Fruit fly (Drosophila melanogaster) whole organism, adult: ENCODE data around the gene CG13829.

Experiments used
- CG11617 ChIP-seq: fragments of 200-800 bp; sonication (Bioruptor generic); optimal IDR thresholded peaks from 2 replicates; lab custom pipeline; 2017; ENCODE audit warnings: mild to moderate bottlenecking, missing biosample characterization, missing genetic modification reagents, missing genetic modification characterization
- CG12768 ChIP-seq: fragments of 200-800 bp; sonication (Bioruptor generic); optimal IDR thresholded peaks from 2 replicates; lab custom pipeline; 2017; ENCODE audit warnings: missing biosample characterization, missing genetic modification characterization, mild to moderate bottlenecking, moderate library complexity, missing genetic modification reagents
- CG14711 ChIP-seq: fragments of 200-800 bp; sonication (Bioruptor generic); optimal IDR thresholded peaks from 2 replicates; lab custom pipeline; 2018; ENCODE audit warnings: missing biosample characterization, mild to moderate bottlenecking, missing genetic modification characterization, moderate library complexity
- CG1620 ChIP-seq: fragments of 200-800 bp; sonication (Bioruptor generic); optimal IDR thresholded peaks from 2 replicates; lab custom pipeline; 2016; ENCODE audit warnings: missing biosample characterization, missing genetic modification characterization
- CG33017 ChIP-seq: fragments of 200-800 bp; sonication (Bioruptor generic); optimal IDR thresholded peaks from 2 replicates; lab custom pipeline; 2018; ENCODE audit warnings: missing biosample characterization, mild to moderate bottlenecking, missing genetic modification characterization, moderate library complexity
- CG5204 ChIP-seq: fragments of 200-800 bp; sonication (Bioruptor generic); optimal IDR thresholded peaks from 2 replicates; lab custom pipeline; 2016; ENCODE audit warnings: missing biosample characterization, missing genetic modification characterization
- CG7045 ChIP-seq: fragments of 200-800 bp; sonication (Bioruptor generic); optimal IDR thresholded peaks from 2 replicates; lab custom pipeline; 2017; ENCODE audit warnings: missing biosample characterization, mild to moderate bottlenecking, missing genetic modification characterization
- CG7101 ChIP-seq: fragments of 200-800 bp; sonication (Bioruptor generic); optimal IDR thresholded peaks from 2 replicates; lab custom pipeline; 2018; ENCODE audit warnings: missing biosample characterization, mild to moderate bottlenecking, missing genetic modification characterization, moderate library complexity
- Clk ChIP-seq: fragments of 200-800 bp; sonication (Bioruptor generic); optimal IDR thresholded peaks from 2 replicates; lab custom pipeline; 2017; ENCODE audit warnings: missing biosample characterization, missing genetic modification characterization
- Crg-1 ChIP-seq: fragments of 200-800 bp; sonication (Bioruptor generic); optimal IDR thresholded peaks from 2 replicates; lab custom pipeline; 2016; ENCODE audit warnings: missing biosample characterization, missing genetic modification characterization
- Hr96 ChIP-seq: fragments of 200-800 bp; sonication (Bioruptor generic); optimal IDR thresholded peaks from 2 replicates; lab custom pipeline; 2016; ENCODE audit warnings: missing biosample characterization, missing genetic modification characterization
- Mnt ChIP-seq: fragments of 200-800 bp; sonication (Bioruptor generic); optimal IDR thresholded peaks from 2 replicates; lab custom pipeline; 2016; ENCODE audit warnings: missing biosample characterization, mild to moderate bottlenecking, missing genetic modification characterization
- bab1 ChIP-seq: fragments of 200-800 bp; sonication (Bioruptor generic); optimal IDR thresholded peaks from 3 replicates; lab custom pipeline; 2019; ENCODE audit warnings: missing biosample characterization, mild to moderate bottlenecking, missing genetic modification characterization, moderate library complexity
- cic ChIP-seq: fragments of 200-800 bp; sonication (Bioruptor generic); optimal IDR thresholded peaks from 2 replicates; lab custom pipeline; 2017; ENCODE audit warnings: missing biosample characterization, mild to moderate bottlenecking, missing genetic modification characterization, moderate library complexity
- cnc ChIP-seq, 2 experiments: fragments of >200 bp; optimal IDR thresholded peaks; 2 replicates each; lab custom pipeline; 2017
- ovo ChIP-seq: fragments of 200-800 bp; sonication (Bioruptor generic); optimal IDR thresholded peaks from 2 replicates; lab custom pipeline; 2016; ENCODE audit warnings: missing biosample characterization, missing genetic modification characterization
- pad ChIP-seq: fragments of 200-800 bp; sonication (Bioruptor generic); optimal IDR thresholded peaks from 3 replicates; lab custom pipeline; 2017; ENCODE audit warnings: missing biosample characterization, missing genetic modification characterization, mild to moderate bottlenecking, moderate library complexity, missing genetic modification reagents
- toe ChIP-seq: fragments of 200-800 bp; sonication (Bioruptor generic); optimal IDR thresholded peaks from 2 replicates; lab custom pipeline; 2016; ENCODE audit warnings: missing biosample characterization, missing genetic modification characterization

The CG13829 gene

dm6 chr3R:23130181-23130580 is 31.0 kb downstream of the CG13829 start:
- TF ChIP-seq bab1 (GFP tag; lab: Kevin White, UChicago), result no peak
- no peak for TF ChIP-seq Mnt (GFP tag; lab: Kevin White, UChicago)
- TF ChIP-seq toe (GFP tag; lab: Kevin White, UChicago), result no peak
- no peak for TF ChIP-seq Clk (GFP tag; lab: Kevin White, UChicago)
- no peak for TF ChIP-seq CG14711
- TF ChIP-seq cnc (optimal IDR thresholded peaks at IDR 0.05; lab: Kevin White, UChicago), result no peak

DNA sequence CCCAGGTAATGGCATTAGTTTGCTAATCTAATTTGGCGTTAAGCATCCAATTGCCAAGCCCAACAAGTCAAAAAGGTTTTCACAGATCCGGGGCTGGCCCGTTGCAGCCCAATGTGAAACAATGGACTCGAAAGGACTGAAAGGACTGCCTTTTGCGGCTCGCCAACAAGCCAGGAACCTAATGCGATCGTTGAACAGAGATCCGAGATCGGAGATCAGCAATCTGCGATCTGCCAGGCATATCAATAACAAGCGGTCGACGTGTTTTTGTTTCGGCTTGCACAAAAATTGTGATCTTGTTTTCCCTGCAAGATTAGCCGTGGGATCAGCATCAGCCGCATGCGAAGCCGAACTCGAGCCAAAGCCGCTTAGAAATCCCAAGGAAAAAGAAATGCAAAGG is 31.5 kb downstream of the CG13829 start:
- no peak for TF ChIP-seq cic
- no peak for TF ChIP-seq CG1620 (GFP tag; lab: Kevin White, UChicago)
- no peak for TF ChIP-seq CG11617 (GFP tag; lab: Kevin White, UChicago)
- no peak for TF ChIP-seq toe (GFP tag; lab: Kevin White, UChicago)
- no peak for TF ChIP-seq CG14711
- TF ChIP-seq CG33017 (tag; lab: Kevin White, UChicago), result no peak

DNA sequence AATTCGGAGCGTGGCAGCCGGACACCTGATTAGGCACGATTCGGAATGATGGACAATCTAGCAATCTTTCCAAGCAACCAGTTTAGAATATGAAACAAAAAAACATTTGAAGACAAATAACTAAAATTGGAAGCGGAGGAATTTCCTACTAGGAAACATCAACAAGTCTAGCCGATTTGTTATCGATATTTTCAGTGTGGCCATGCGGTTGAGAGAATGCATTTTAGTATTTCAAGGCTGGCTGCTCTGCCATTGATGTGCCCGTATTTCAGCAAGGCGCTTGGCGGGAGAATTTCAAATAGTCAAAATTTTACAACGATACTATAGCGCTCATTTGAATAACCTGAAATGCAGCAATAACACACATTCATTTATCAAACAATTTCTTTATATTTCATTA is 33.3 kb downstream of the CG13829 start, which contains the start of gene CG31457:
CG31457 (minus strand) TSS at position 186 of the 400 bp plus-strand sequence.
- TF ChIP-seq CG14711, result no peak
- TF ChIP-seq bab1 (GFP tag; lab: Kevin White, UChicago), result peak; percentile 49

DNA sequence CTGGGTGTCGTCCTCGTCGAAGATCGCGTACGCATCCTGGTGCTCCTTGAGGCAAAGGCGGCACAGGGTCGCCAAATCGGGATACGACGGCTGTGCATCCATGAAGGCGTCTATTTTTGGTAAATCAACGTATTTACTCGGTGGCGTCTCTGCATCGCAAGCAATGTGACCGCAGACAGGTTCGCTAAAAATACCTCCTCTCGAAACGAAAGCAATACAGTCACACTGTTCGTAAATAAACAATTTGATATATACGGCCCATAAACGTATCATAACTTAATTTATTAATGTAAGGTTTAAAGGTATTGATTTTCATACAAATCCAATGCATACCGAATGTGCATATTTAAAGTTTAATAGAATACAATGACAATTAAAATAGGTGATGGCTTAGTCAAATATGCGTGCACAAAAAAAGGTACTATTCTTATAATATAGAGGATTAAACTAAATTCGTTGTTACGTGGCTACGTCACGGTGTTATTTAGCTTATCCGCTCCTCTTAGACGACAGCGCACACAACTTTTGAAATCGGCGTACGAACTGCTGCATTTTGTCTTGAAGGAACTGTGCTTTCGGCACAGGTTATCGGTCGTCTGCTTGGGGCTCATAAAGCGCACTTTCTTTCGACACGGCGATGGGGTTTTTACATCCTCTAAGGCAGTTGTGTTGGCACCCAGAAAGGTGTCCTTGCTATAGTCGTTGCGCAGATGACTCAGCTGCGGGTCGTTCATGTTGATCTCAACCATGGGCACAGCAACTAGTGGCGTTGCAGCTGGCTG is 34.7 kb downstream of the CG13829 start, which contains the start of gene CG31365:
CG31365 (minus strand) TSS at position 182 of the 782 bp plus-strand sequence.
- no peak for TF ChIP-seq CG14711
- peak; percentile 29 for TF ChIP-seq bab1 (GFP tag; lab: Kevin White, UChicago)
- peak; percentile 28 for TF ChIP-seq CG11617 (GFP tag; lab: Kevin White, UChicago)

- TF ChIP-seq CG14711 (no peak), ovo (GFP tag; lab: Kevin White, UChicago) (no peak), CG7101 (tag; lab: Kevin White, UChicago) (peak; percentile 4), bab1 (GFP tag; lab: Kevin White, UChicago) (peak; percentile 26), Crg-1 (GFP tag; lab: Kevin White, UChicago) (no peak), toe (GFP tag; lab: Kevin White, UChicago) (no peak), Mnt (GFP tag; lab: Kevin White, UChicago) (peak; percentile 7), CG1620 (GFP tag; lab: Kevin White, UChicago) (no peak), cic (peak; percentile 87)
These were observed 40.2 kb downstream of the CG13829 start for dm6 chr3R:23120933-23121332.

dm6 chr3R:23119873-23120272 is 41.3 kb downstream of the CG13829 start:
- TF ChIP-seq cnc (optimal IDR thresholded peaks at IDR 0.05; lab: Kevin White, UChicago) (no peak), pad (GFP tag; lab: Kevin White, UChicago) (no peak), Clk (GFP tag; lab: Kevin White, UChicago) (no peak), CG7045 (GFP tag; lab: Kevin White, UChicago) (no peak), CG12768 (GFP tag; lab: Kevin White, UChicago) (no peak), CG5204 (GFP tag; lab: Kevin White, UChicago) (no peak), CG1620 (GFP tag; lab: Kevin White, UChicago) (no peak), CG14711 (no peak), CG7101 (tag; lab: Kevin White, UChicago) (no peak), toe (GFP tag; lab: Kevin White, UChicago) (no peak), Mnt (GFP tag; lab: Kevin White, UChicago) (no peak), ovo (GFP tag; lab: Kevin White, UChicago) (no peak)

- TF ChIP-seq Mnt (GFP tag; lab: Kevin White, UChicago) (peak; percentile 52), toe (GFP tag; lab: Kevin White, UChicago) (peak; percentile 72), Hr96 (GFP tag; lab: Kevin White, UChicago) (peak; percentile 62), CG12768 (GFP tag; lab: Kevin White, UChicago) (peak; percentile 46), cic (no peak), CG7101 (tag; lab: Kevin White, UChicago) (no peak), cnc (optimal IDR thresholded peaks at IDR 0.05; lab: Kevin White, UChicago) (no peak), pad (GFP tag; lab: Kevin White, UChicago) (peak; percentile 42), Crg-1 (GFP tag; lab: Kevin White, UChicago) (peak; percentile 48), CG33017 (tag; lab: Kevin White, UChicago) (peak; percentile 11), Clk (GFP tag; lab: Kevin White, UChicago) (peak; percentile 9), ovo (GFP tag; lab: Kevin White, UChicago) (peak; percentile 34), CG1620 (GFP tag; lab: Kevin White, UChicago) (peak; percentile 39), CG7045 (GFP tag; lab: Kevin White, UChicago) (no peak)
These were observed 43.3 kb downstream of the CG13829 start, which contains the start of the genes Rassf and CenB1A for dm6 chr3R:23117683-23118470. Gene Rassf, minus strand, starts transcription at chr3R:23117931. Gene CenB1A, plus strand, starts transcription at chr3R:23118400.
